Worm (Caenorhabditis elegans) whole organism, young adult: Measurements from ENCODE around the gene K02E2.6.
"Not testable (repeated sequence)": the region's sequence is repeated elsewhere in the genome, so short reads cannot be mapped to it uniquely, and the experiment has no call there.

Source experiments
- B0019.2 ChIP-seq: fragments of 200-800 bp; sonication (Bioruptor generic); conservative IDR thresholded peaks from 2 replicates; pipeline ENCODE4 v1.3.6; 2022; ENCODE audit warnings: missing genetic modification reagents, missing genetic modification characterization, missing compliant biosample characterization
- C06A6.2 ChIP-seq: fragments of 200-800 bp; sonication (Bioruptor generic); conservative IDR thresholded peaks from 2 replicates; pipeline ENCODE4 v1.3.6; 2022; ENCODE audit warnings: missing genetic modification characterization, missing compliant biosample characterization
- C17E4.6 ChIP-seq: fragments of 200-800 bp; sonication (Bioruptor generic); IDR thresholded peaks from 2 replicates; pipeline ENCODE4 v1.3.6; 2022; ENCODE audit warnings: missing genetic modification reagents, missing genetic modification characterization, missing compliant biosample characterization
- F22D6.2 ChIP-seq: sonication (generic microtip); optimal IDR thresholded peaks from 2 replicates; lab custom pipeline; 2016; ENCODE audit warnings: mild to moderate bottlenecking, missing genetic modification characterization, missing compliant biosample characterization
- F52B5.7 ChIP-seq: sonication (generic microtip); optimal IDR thresholded peaks from 2 replicates; lab custom pipeline; 2016; ENCODE audit warnings: mild to moderate bottlenecking, missing genetic modification characterization, missing compliant biosample characterization
- F57A8.1 ChIP-seq: fragments of 200-800 bp; sonication (Bioruptor generic); optimal IDR thresholded peaks from 2 replicates; lab custom pipeline; 2018; ENCODE audit warnings: mild to moderate bottlenecking, missing genetic modification characterization, moderate library complexity, missing compliant biosample characterization
- F57C9.4 ChIP-seq: sonication (generic microtip); optimal IDR thresholded peaks from 2 replicates; lab custom pipeline; 2017; ENCODE audit warnings: mild to moderate bottlenecking, missing genetic modification characterization, missing compliant biosample characterization
- K11D2.4 ChIP-seq: fragments of 200-800 bp; sonication (Bioruptor generic); IDR thresholded peaks from 2 replicates; pipeline ENCODE4 v1.3.6; 2022; ENCODE audit warnings: missing genetic modification reagents, missing genetic modification characterization, missing compliant biosample characterization
- Y56A3A.18 ChIP-seq: fragments of 200-800 bp; sonication (Bioruptor generic); IDR thresholded peaks from 2 replicates; pipeline ENCODE4 v1.3.6; 2022; ENCODE audit warnings: missing genetic modification reagents, missing genetic modification characterization, missing compliant biosample characterization
- Y67H2A.10 ChIP-seq: fragments of 200-800 bp; sonication (Bioruptor generic); conservative IDR thresholded peaks from 2 replicates; pipeline ENCODE4 v1.3.6; 2022; ENCODE audit warnings: missing genetic modification reagents, missing genetic modification characterization, missing compliant biosample characterization
- Y79H2A.3 ChIP-seq: fragments of 200-800 bp; sonication (Bioruptor generic); conservative IDR thresholded peaks from 2 replicates; pipeline ENCODE4 v1.3.6; 2022; ENCODE audit warnings: missing genetic modification reagents, missing genetic modification characterization, missing compliant biosample characterization
- attf-3 ChIP-seq: fragments of 200-800 bp; sonication (Bioruptor generic); conservative IDR thresholded peaks from 2 replicates; pipeline ENCODE4 v1.3.6; 2022; ENCODE audit warnings: missing genetic modification reagents, missing genetic modification characterization, missing compliant biosample characterization
- attf-6 ChIP-seq: fragments of 200-800 bp; sonication (Bioruptor generic); IDR thresholded peaks from 2 replicates; pipeline ENCODE4 v1.3.6; 2022; ENCODE audit warnings: missing genetic modification reagents, missing genetic modification characterization, missing compliant biosample characterization
- bed-2 ChIP-seq: fragments of 200-800 bp; sonication (Bioruptor generic); IDR thresholded peaks from 2 replicates; pipeline ENCODE4 v1.3.6; 2022; ENCODE audit warnings: missing genetic modification reagents, missing genetic modification characterization, missing compliant biosample characterization
- die-1 ChIP-seq: sonication (generic microtip); optimal IDR thresholded peaks from 2 replicates; lab custom pipeline; 2016; ENCODE audit warnings: missing genotype, mild to moderate bottlenecking, missing genetic modification characterization, missing compliant biosample characterization
- dpff-1 ChIP-seq: sonication (generic microtip); optimal IDR thresholded peaks from 2 replicates; lab custom pipeline; 2017; ENCODE audit warnings: mild to moderate bottlenecking, missing genetic modification characterization, missing compliant biosample characterization
- hlh-12 ChIP-seq: sonication (generic microtip); optimal IDR thresholded peaks from 2 replicates; lab custom pipeline; 2016; ENCODE audit warnings: missing genetic modification characterization, missing compliant biosample characterization
- hlh-26 ChIP-seq: fragments of 200-800 bp; sonication (Bioruptor generic); conservative IDR thresholded peaks from 2 replicates; pipeline ENCODE4 v1.3.6; 2022; ENCODE audit warnings: missing genetic modification reagents, missing genetic modification characterization, missing compliant biosample characterization
- hmg-1.2 ChIP-seq: fragments of 200-800 bp; sonication (Bioruptor generic); IDR thresholded peaks from 2 replicates; pipeline ENCODE4 v1.3.6; 2022; ENCODE audit warnings: missing genetic modification reagents, missing genetic modification characterization, missing compliant biosample characterization
- hsf-1 ChIP-seq: fragments of 200-800 bp; sonication (Bioruptor generic); IDR thresholded peaks from 2 replicates; pipeline ENCODE4 v1.3.6; 2022; ENCODE audit warnings: missing genetic modification reagents, missing genetic modification characterization, missing compliant biosample characterization
- lag-1 ChIP-seq: fragments of 200-800 bp; sonication (Bioruptor generic); IDR thresholded peaks from 2 replicates; pipeline ENCODE4 v1.3.6; 2022; ENCODE audit warnings: missing genetic modification reagents, missing genetic modification characterization, missing compliant biosample characterization
- lsl-1 ChIP-seq: fragments of 200-800 bp; sonication (Bioruptor generic); optimal IDR thresholded peaks from 2 replicates; lab custom pipeline; 2018; ENCODE audit warnings: mild to moderate bottlenecking, missing genetic modification characterization, moderate library complexity, missing compliant biosample characterization
- madf-6 ChIP-seq: fragments of 200-800 bp; sonication (Bioruptor generic); IDR thresholded peaks from 2 replicates; pipeline ENCODE4 v1.3.6; 2022; ENCODE audit warnings: missing genetic modification reagents, missing genetic modification characterization, missing compliant biosample characterization
- mel-28 ChIP-seq: sonication (generic microtip); optimal IDR thresholded peaks from 2 replicates; lab custom pipeline; 2016; ENCODE audit warnings: borderline replicate concordance, mild to moderate bottlenecking, missing genetic modification characterization, missing compliant biosample characterization
- mes-4 ChIP-seq: sonication (generic microtip); optimal IDR thresholded peaks from 2 replicates; lab custom pipeline; 2016; ENCODE audit warnings: missing genotype, missing genetic modification characterization, missing compliant biosample characterization
- mxl-1 ChIP-seq: sonication (generic microtip); optimal IDR thresholded peaks from 2 replicates; lab custom pipeline; 2016; ENCODE audit warnings: missing genetic modification characterization, missing compliant biosample characterization
- nfya-2 ChIP-seq: fragments of 200-800 bp; sonication (Bioruptor generic); IDR thresholded peaks from 2 replicates; pipeline ENCODE4 v1.3.6; 2022; ENCODE audit warnings: missing genetic modification reagents, missing genetic modification characterization, missing compliant biosample characterization
- nhr-80 ChIP-seq: sonication (generic microtip); optimal IDR thresholded peaks from 2 replicates; lab custom pipeline; 2016; ENCODE audit warnings: missing genetic modification characterization, missing compliant biosample characterization
- nhr-90 ChIP-seq: sonication (generic microtip); optimal IDR thresholded peaks from 2 replicates; lab custom pipeline; 2016; ENCODE audit warnings: missing genotype, mild to moderate bottlenecking, missing genetic modification characterization, missing compliant biosample characterization
- rcor-1 ChIP-seq: fragments of 200-800 bp; sonication (Bioruptor generic); IDR thresholded peaks from 2 replicates; pipeline ENCODE4 v1.3.6; 2022; ENCODE audit warnings: missing genetic modification reagents, missing genetic modification characterization, missing compliant biosample characterization
- sdz-38 ChIP-seq: sonication (generic microtip); optimal IDR thresholded peaks from 2 replicates; lab custom pipeline; 2016; ENCODE audit warnings: missing genotype, missing genetic modification characterization, missing compliant biosample characterization
- zim-3 ChIP-seq: sonication (generic microtip); optimal IDR thresholded peaks from 2 replicates; lab custom pipeline; 2017; ENCODE audit warnings: mild to moderate bottlenecking, missing genetic modification characterization, moderate library complexity, missing compliant biosample characterization
- ztf-18 ChIP-seq: sonication (generic microtip); optimal IDR thresholded peaks from 2 replicates; lab custom pipeline; 2016; ENCODE audit warnings: missing genotype, mild to moderate bottlenecking, missing genetic modification characterization, missing compliant biosample characterization
- ztf-25 ChIP-seq: fragments of 200-800 bp; sonication (Bioruptor generic); IDR thresholded peaks from 2 replicates; pipeline ENCODE4 v1.3.6; 2022; ENCODE audit warnings: missing genetic modification reagents, missing genetic modification characterization, missing compliant biosample characterization
- ztf-3 ChIP-seq: fragments of 200-800 bp; sonication (Bioruptor generic); optimal IDR thresholded peaks from 2 replicates; lab custom pipeline; 2018; ENCODE audit warnings: mild to moderate bottlenecking, missing genetic modification characterization, missing compliant biosample characterization

The K02E2.6 gene

DNA sequence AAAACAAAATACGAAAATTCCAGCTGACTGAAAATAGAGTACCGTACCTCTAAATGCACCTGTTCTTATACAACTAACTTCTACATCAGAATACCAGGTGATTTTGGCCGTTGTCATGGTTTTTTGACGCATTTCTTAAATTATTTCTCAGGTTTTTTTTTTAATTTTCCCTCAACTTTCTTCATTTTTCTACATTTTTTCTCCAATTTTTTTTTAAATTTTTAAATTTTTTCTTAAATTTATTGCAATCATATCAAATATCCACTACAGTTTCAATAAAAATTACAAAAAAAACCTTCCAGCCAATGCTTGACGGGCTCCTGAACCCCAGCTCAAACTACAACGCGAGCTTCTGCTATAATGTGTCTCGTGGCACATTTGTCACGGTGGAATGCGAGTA lies 29.2 kb upstream of the K02E2.6 start, which contains the start of gene K02E2.1:
K02E2.1 (plus strand) TSS at position 301 of the 400 bp plus-strand sequence.
- TF ChIP-seq madf-6 (GFP tag; lab: Robert Waterston, UW) = no peak
- TF ChIP-seq rcor-1 (GFP tag; lab: Robert Waterston, UW) = no peak
- TF ChIP-seq ztf-25 (GFP tag; lab: Robert Waterston, UW) = no peak
- TF ChIP-seq lsl-1 (GFP tag; lab: Kevin White, UChicago) = no peak
- no peak for TF ChIP-seq mel-28 (tag; lab: Kevin White, UChicago)
- TF ChIP-seq K11D2.4 (GFP tag; lab: Robert Waterston, UW) = no peak
- TF ChIP-seq Y79H2A.3 (GFP tag; lab: Robert Waterston, UW) = no peak
- no peak for TF ChIP-seq Y56A3A.18 (GFP tag; lab: Robert Waterston, UW)
- no peak for TF ChIP-seq dpff-1 (tag; lab: Kevin White, UChicago)
- no peak for TF ChIP-seq hlh-26 (GFP tag; lab: Robert Waterston, UW)
- no peak for TF ChIP-seq C06A6.2 (GFP tag; lab: Robert Waterston, UW)
- no peak for TF ChIP-seq B0019.2
- no peak for TF ChIP-seq F52B5.7 (tag; lab: Kevin White, UChicago)
- TF ChIP-seq F57A8.1 (GFP tag; lab: Kevin White, UChicago) = no peak
- no peak for TF ChIP-seq nhr-90
- TF ChIP-seq hlh-12 (tag; lab: Kevin White, UChicago) = no peak
- no peak for TF ChIP-seq mes-4 (tag; lab: Kevin White, UChicago)
- TF ChIP-seq hmg-1.2 (GFP tag; lab: Robert Waterston, UW) = no peak

DNA sequence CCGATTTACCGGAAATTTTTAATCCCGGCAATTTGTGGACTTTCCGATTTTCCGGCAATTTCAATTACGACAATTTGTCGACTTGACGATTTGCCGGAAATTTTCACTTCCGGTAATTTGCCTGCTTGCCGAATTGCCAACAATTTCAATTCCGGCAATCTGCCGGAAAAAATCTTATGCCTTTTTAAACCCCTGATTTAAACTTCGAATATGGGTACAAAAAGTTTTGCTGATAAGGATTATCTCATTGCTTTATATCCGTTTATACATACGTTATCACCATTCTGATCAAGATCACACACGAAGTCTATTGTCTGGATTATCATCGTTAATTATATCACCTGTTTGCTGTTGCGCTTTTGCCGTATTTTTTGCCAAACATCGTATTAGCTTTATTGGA lies 23.9 kb upstream of the K02E2.6 start, which contains the start of gene grd-11:
grd-11 (plus strand) TSS at position 301 of the 400 bp plus-strand sequence.
- TF ChIP-seq C17E4.6 (GFP tag; lab: Robert Waterston, UW) = no peak
- TF ChIP-seq, all 124 proteins: peak for 0

DNA sequence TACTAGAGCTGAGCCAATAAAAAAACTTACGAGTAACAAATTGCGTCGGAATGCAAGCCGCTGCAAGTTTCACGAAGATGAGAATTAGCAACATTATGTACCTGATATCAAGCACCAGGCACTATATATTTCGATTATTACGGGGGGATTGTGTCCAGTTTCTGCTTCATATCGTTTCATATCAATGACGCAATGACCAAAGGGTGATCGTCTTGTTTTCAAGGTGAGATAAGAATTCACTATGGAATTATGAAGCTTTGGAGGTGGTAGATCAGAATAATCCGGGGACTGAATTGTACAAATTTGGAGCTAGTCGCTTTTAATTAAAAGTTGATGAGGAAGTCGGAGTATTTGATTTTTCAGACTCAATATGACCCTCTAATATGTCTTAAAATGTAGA lies 13.5 kb upstream of the K02E2.6 start, which contains the start of gene K02E2.8:
K02E2.8 (minus strand) TSS at position 101 of the 400 bp plus-strand sequence.
- TF ChIP-seq lag-1 = no peak
- no peak for TF ChIP-seq attf-6
- TF ChIP-seq Y67H2A.10 (GFP tag; lab: Robert Waterston, UW) = no peak
- TF ChIP-seq ztf-3 (GFP tag; lab: Kevin White, UChicago) = no peak
- TF ChIP-seq hsf-1 (GFP tag; lab: Robert Waterston, UW) = no peak
- TF ChIP-seq F57C9.4 = no peak
- TF ChIP-seq sdz-38 (tag; lab: Kevin White, UChicago) = no peak
- TF ChIP-seq nfya-2 (GFP tag; lab: Robert Waterston, UW) = no peak
- no peak for TF ChIP-seq ztf-18 (tag; lab: Kevin White, UChicago)
- TF ChIP-seq F22D6.2 (tag; lab: Kevin White, UChicago) = no peak
- no peak for TF ChIP-seq bed-2 (GFP tag; lab: Robert Waterston, UW)
- TF ChIP-seq mxl-1 (tag; lab: Kevin White, UChicago) = no peak

DNA sequence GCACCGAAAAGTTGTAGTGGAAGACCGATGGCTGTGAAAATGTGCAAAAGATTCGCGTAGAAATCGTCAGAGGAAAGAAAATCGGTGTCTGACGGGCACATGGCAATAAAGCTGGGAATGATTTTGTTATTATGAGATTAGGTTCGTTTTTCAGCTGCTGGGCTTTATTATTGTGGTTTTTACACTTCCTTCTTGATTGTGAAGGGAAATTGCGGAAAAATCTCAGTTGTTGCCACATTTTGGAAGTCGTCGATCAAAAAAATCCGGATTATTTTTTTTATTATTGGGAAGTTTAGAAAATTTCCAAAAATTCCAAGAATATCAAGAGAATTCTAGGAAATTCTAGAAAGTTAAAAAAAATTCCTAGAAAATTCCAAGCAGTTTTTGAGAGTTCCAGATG lies 11.2 kb upstream of the K02E2.6 start, which contains the start of gene srh-177:
srh-177 (minus strand) TSS at position 101 of the 400 bp plus-strand sequence.
- TF ChIP-seq attf-3 (GFP tag; lab: Robert Waterston, UW); zim-3 (tag; lab: Kevin White, UChicago); F57A8.1 (GFP tag; lab: Kevin White, UChicago): not testable (repeated sequence)

DNA sequence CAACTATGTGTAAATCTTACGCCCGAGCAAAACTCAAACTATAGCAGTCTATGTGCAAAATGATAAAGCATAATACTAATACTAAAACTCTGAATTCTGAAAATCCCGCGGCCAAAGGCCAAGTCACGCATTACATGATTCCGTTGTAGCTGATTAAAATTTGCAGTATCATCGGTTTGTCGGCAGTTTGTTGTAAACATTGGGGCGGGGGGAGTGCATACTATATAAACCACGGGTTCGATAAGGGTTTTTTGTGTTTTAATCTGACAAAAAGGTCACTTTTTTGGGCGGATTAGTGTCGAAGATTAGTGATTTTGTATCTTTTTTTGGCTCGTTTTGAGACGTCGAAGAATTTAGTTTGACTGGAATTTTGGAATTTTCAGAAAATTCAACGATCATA lies 5.9 kb upstream of the K02E2.6 start:
- TF ChIP-seq nhr-80 (peak; percentile 1), die-1 (tag; lab: Kevin White, UChicago) (no peak)
